Fruit fly (Drosophila melanogaster): ENCODE measurements around the gene ttk.

DNA sequence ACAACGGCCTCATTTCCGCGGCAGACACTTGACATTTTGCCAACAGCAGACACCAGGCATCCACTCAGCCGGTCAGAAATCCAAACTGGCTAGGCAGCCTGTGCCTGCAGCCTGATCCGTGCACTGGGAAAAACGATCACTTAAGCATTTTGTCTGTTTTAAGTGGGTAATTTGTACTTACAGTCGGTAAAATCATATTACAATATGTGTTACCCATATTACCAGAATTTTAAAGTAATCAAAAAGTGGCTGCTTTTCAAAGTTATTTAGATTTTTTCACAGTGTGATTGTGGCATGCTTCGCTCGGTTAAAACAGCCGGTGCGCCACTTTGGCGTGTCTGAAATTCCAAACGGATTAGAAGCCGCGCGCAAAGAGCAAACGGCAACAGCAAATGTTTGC, 32.9 kb upstream of the ttk start:
- TF ChIP-seq CTCF (optimal IDR thresholded peaks at IDR 0.05): no peak
- no peak for TF ChIP-seq CG8478 (optimal IDR thresholded peaks at IDR 0.05)

All from S2 (cell line).